Worm (Caenorhabditis elegans) whole organism, mixed stage, embryonic: ENCODE data around the gene F38H4.6.

Experiments used
- M03D4.4 ChIP-seq: sonication (generic microtip); optimal IDR thresholded peaks from 2 replicates; lab custom pipeline; 2017; ENCODE audit warnings: mild to moderate bottlenecking, missing genetic modification characterization, missing compliant biosample characterization
- bed-3 ChIP-seq: fragments of 200-800 bp; sonication (Bioruptor generic); optimal IDR thresholded peaks from 3 replicates; lab custom pipeline; 2018; ENCODE audit warnings: mild to moderate bottlenecking, missing genetic modification characterization, moderate library complexity, missing compliant biosample characterization
- blmp-1 ChIP-seq: fragments of 150-350 bp; optimal IDR thresholded peaks from 2 replicates; lab custom pipeline; 2014; ENCODE audit warnings: missing biosample characterization, missing genetic modification characterization
- ceh-39 ChIP-seq: fragments of 150-350 bp; optimal IDR thresholded peaks from 2 replicates; lab custom pipeline; 2014; ENCODE audit warnings: missing biosample characterization, missing genetic modification characterization
- ceh-43 ChIP-seq: fragments of 200-800 bp; sonication (Bioruptor generic); optimal IDR thresholded peaks from 2 replicates; lab custom pipeline; 2018; ENCODE audit warnings: mild to moderate bottlenecking, missing genetic modification characterization, moderate library complexity, missing compliant biosample characterization
- ceh-83 ChIP-seq: fragments of 200-800 bp; sonication (Bioruptor generic); optimal IDR thresholded peaks from 2 replicates; lab custom pipeline; 2018; ENCODE audit warnings: mild to moderate bottlenecking, missing genetic modification characterization, missing compliant biosample characterization
- ces-1 ChIP-seq: fragments of 150-350 bp; optimal IDR thresholded peaks from 2 replicates; lab custom pipeline; 2014; ENCODE audit warnings: missing biosample characterization, missing genetic modification reagents, missing genetic modification characterization
- cnd-1 ChIP-seq: fragments of 200-800 bp; sonication (Bioruptor generic); optimal IDR thresholded peaks from 2 replicates; lab custom pipeline; 2018; ENCODE audit warnings: mild to moderate bottlenecking, missing genetic modification characterization, missing compliant biosample characterization
- drap-1 ChIP-seq: fragments of 200-800 bp; sonication (Bioruptor generic); optimal IDR thresholded peaks from 3 replicates; lab custom pipeline; 2018; ENCODE audit warnings: mild to moderate bottlenecking, missing genetic modification characterization, missing compliant biosample characterization
- elt-1 ChIP-seq: sonication (generic microtip); optimal IDR thresholded peaks from 2 replicates; lab custom pipeline; 2017; ENCODE audit warnings: missing genetic modification characterization, mild to moderate bottlenecking, missing compliant biosample characterization, antibody characterized with exemption, moderate library complexity, borderline replicate concordance; ENCODE audit not compliant: insufficient read depth
- elt-3 ChIP-seq: fragments of 150-350 bp; optimal IDR thresholded peaks from 2 replicates; lab custom pipeline; 2014; ENCODE audit warnings: missing biosample characterization, missing genetic modification characterization
- flh-1 ChIP-seq: fragments of 200-800 bp; sonication (Bioruptor generic); optimal IDR thresholded peaks from 2 replicates; lab custom pipeline; 2018; ENCODE audit warnings: mild to moderate bottlenecking, missing genetic modification characterization, moderate library complexity, missing compliant biosample characterization
- ham-2 ChIP-seq: fragments of 200-800 bp; sonication (Bioruptor generic); optimal IDR thresholded peaks from 2 replicates; lab custom pipeline; 2018; ENCODE audit warnings: mild to moderate bottlenecking, missing genetic modification characterization, missing compliant biosample characterization
- hlh-1 ChIP-seq: fragments of 150-350 bp; optimal IDR thresholded peaks from 2 replicates; lab custom pipeline; 2014; ENCODE audit warnings: missing biosample characterization, missing genetic modification reagents, missing genetic modification characterization
- lin-13 ChIP-seq: fragments of 150-350 bp; optimal IDR thresholded peaks from 2 replicates; lab custom pipeline; 2014; ENCODE audit warnings: missing biosample characterization, missing genetic modification characterization
- lin-32 ChIP-seq: fragments of 200-800 bp; sonication (Bioruptor generic); optimal IDR thresholded peaks from 2 replicates; lab custom pipeline; 2018; ENCODE audit warnings: mild to moderate bottlenecking, missing genetic modification characterization, missing compliant biosample characterization
- lsy-2 ChIP-seq: fragments of 150-350 bp; optimal IDR thresholded peaks from 2 replicates; lab custom pipeline; 2014; ENCODE audit warnings: missing biosample characterization, missing genetic modification characterization
- mab-5 ChIP-seq: fragments of 150-350 bp; optimal IDR thresholded peaks from 2 replicates; lab custom pipeline; 2014; ENCODE audit warnings: missing biosample characterization, missing genetic modification characterization
- mep-1 ChIP-seq: fragments of 150-350 bp; optimal IDR thresholded peaks from 2 replicates; lab custom pipeline; 2017; ENCODE audit warnings: missing biosample characterization, missing genetic modification reagents, missing genetic modification characterization, inconsistent platforms
- mls-2 ChIP-seq: sonication (generic microtip); optimal IDR thresholded peaks from 2 replicates; lab custom pipeline; 2016; ENCODE audit warnings: mild to moderate bottlenecking, missing genetic modification characterization, moderate library complexity, missing compliant biosample characterization
- nhr-12 ChIP-seq: fragments of 150-350 bp; optimal IDR thresholded peaks from 2 replicates; lab custom pipeline; 2014; ENCODE audit warnings: missing biosample characterization, missing genetic modification characterization
- nhr-2 ChIP-seq: fragments of 150-350 bp; optimal IDR thresholded peaks from 2 replicates; lab custom pipeline; 2014; ENCODE audit warnings: missing biosample characterization, missing genetic modification characterization
- nhr-237 ChIP-seq: fragments of 150-350 bp; optimal IDR thresholded peaks from 2 replicates; lab custom pipeline; 2014; ENCODE audit warnings: missing biosample characterization, missing genetic modification characterization
- nhr-28 ChIP-seq: fragments of 150-350 bp; optimal IDR thresholded peaks from 2 replicates; lab custom pipeline; 2014; ENCODE audit warnings: missing biosample characterization, missing genetic modification characterization
- nhr-76 ChIP-seq: sonication (generic microtip); optimal IDR thresholded peaks from 2 replicates; lab custom pipeline; 2017; ENCODE audit warnings: missing biosample characterization, missing genetic modification characterization
- pha-4 ChIP-seq: fragments of 150-350 bp; optimal IDR thresholded peaks from 2 replicates; lab custom pipeline; 2018; ENCODE audit warnings: missing biosample characterization, missing genetic modification reagents, missing genetic modification characterization
- sem-2 ChIP-seq: fragments of 200-800 bp; sonication (Bioruptor generic); optimal IDR thresholded peaks from 2 replicates; lab custom pipeline; 2018; ENCODE audit warnings: mild to moderate bottlenecking, missing genetic modification characterization, missing compliant biosample characterization
- snpc-4 ChIP-seq: fragments of 150-350 bp; optimal IDR thresholded peaks from 2 replicates; lab custom pipeline; 2014; ENCODE audit warnings: missing biosample characterization, missing genetic modification characterization
- sptf-1 ChIP-seq: sonication (generic microtip); optimal IDR thresholded peaks from 2 replicates; lab custom pipeline; 2017; ENCODE audit warnings: mild to moderate bottlenecking, missing genetic modification characterization, moderate library complexity, missing compliant biosample characterization
- tbx-8 ChIP-seq: fragments of 200-800 bp; sonication (Bioruptor generic); optimal IDR thresholded peaks from 2 replicates; lab custom pipeline; 2018; ENCODE audit warnings: mild to moderate bottlenecking, missing genetic modification characterization, moderate library complexity, missing compliant biosample characterization
- unc-120 ChIP-seq: sonication (generic microtip); optimal IDR thresholded peaks from 2 replicates; lab custom pipeline; 2017; ENCODE audit warnings: missing genetic modification characterization, missing compliant biosample characterization; ENCODE audit not compliant: poor library complexity, severe bottlenecking
- unc-39 ChIP-seq: fragments of 150-350 bp; optimal IDR thresholded peaks from 2 replicates; lab custom pipeline; 2014; ENCODE audit warnings: missing biosample characterization, missing genetic modification characterization
- unc-62 ChIP-seq: fragments of 150-350 bp; optimal IDR thresholded peaks from 2 replicates; lab custom pipeline; 2014; ENCODE audit warnings: missing biosample characterization, missing genetic modification reagents, missing genetic modification characterization
- zip-8 ChIP-seq: fragments of 150-350 bp; optimal IDR thresholded peaks from 2 replicates; lab custom pipeline; 2014; ENCODE audit warnings: missing biosample characterization, missing genetic modification characterization
- ztf-11 ChIP-seq: fragments of 150-350 bp; optimal IDR thresholded peaks from 2 replicates; lab custom pipeline; 2014; ENCODE audit warnings: missing biosample characterization, missing genetic modification characterization

Gene F38H4.6

ce11 chrIV:11822454-11822853, 25.2 kb downstream of the F38H4.6 start:
- TF ChIP-seq snpc-4 (tag; lab: Kevin White, UChicago) (no peak), lsy-2 (tag; lab: Kevin White, UChicago) (peak; percentile 39), ceh-83 (GFP tag; lab: Kevin White, UChicago) (no peak), M03D4.4 (tag; lab: Kevin White, UChicago) (no peak), nhr-76 (tag; lab: Kevin White, UChicago) (no peak), nhr-237 (tag; lab: Kevin White, UChicago) (peak; percentile 18), nhr-12 (no peak), unc-39 (tag; lab: Kevin White, UChicago) (no peak), nhr-28 (no peak), lin-32 (GFP tag; lab: Kevin White, UChicago) (no peak), elt-1 (tag; lab: Kevin White, UChicago) (no peak), sem-2 (GFP tag; lab: Kevin White, UChicago) (no peak), nhr-2 (tag; lab: Kevin White, UChicago) (no peak), sptf-1 (tag; lab: Kevin White, UChicago) (no peak), bed-3 (GFP tag; lab: Kevin White, UChicago) (no peak), pha-4 (no peak), zip-8 (tag; lab: Kevin White, UChicago) (no peak), elt-3 (no peak), unc-120 (no peak), lin-13 (tag; lab: Kevin White, UChicago) (peak; percentile 46), ham-2 (no peak), mep-1 (peak; percentile 78), tbx-8 (no peak), flh-1 (GFP tag; lab: Kevin White, UChicago) (no peak), blmp-1 (no peak), ztf-11 (tag; lab: Kevin White, UChicago) (no peak), ceh-39 (tag; lab: Kevin White, UChicago) (no peak), unc-62 (GFP tag; lab: Kevin White, UChicago) (no peak)

- TF ChIP-seq ceh-39 (tag; lab: Kevin White, UChicago) (no peak), ceh-83 (GFP tag; lab: Kevin White, UChicago) (no peak), blmp-1 (no peak), drap-1 (no peak), ceh-43 (GFP tag; lab: Kevin White, UChicago) (no peak), snpc-4 (tag; lab: Kevin White, UChicago) (no peak), nhr-12 (no peak), unc-39 (tag; lab: Kevin White, UChicago) (no peak), ham-2 (no peak), mep-1 (no peak), nhr-237 (tag; lab: Kevin White, UChicago) (no peak), cnd-1 (tag; lab: Kevin White, UChicago) (peak; percentile 49), hlh-1 (tag; lab: Kevin White, UChicago) (no peak), lsy-2 (tag; lab: Kevin White, UChicago) (peak; percentile 28), nhr-28 (no peak), nhr-76 (tag; lab: Kevin White, UChicago) (no peak), mab-5 (tag; lab: Kevin White, UChicago) (no peak), nhr-2 (tag; lab: Kevin White, UChicago) (no peak), lin-13 (tag; lab: Kevin White, UChicago) (no peak), flh-1 (GFP tag; lab: Kevin White, UChicago) (no peak), pha-4 (no peak), ces-1 (GFP tag; lab: Kevin White, UChicago) (peak; percentile 81), sptf-1 (tag; lab: Kevin White, UChicago) (peak; percentile 29), elt-1 (tag; lab: Kevin White, UChicago) (no peak), ztf-11 (tag; lab: Kevin White, UChicago) (no peak), zip-8 (tag; lab: Kevin White, UChicago) (no peak), tbx-8 (no peak), mls-2 (tag; lab: Kevin White, UChicago) (peak; percentile 75), elt-3 (no peak), lin-32 (GFP tag; lab: Kevin White, UChicago) (no peak), sem-2 (GFP tag; lab: Kevin White, UChicago) (no peak), bed-3 (GFP tag; lab: Kevin White, UChicago) (no peak), M03D4.4 (tag; lab: Kevin White, UChicago) (no peak), unc-62 (GFP tag; lab: Kevin White, UChicago) (peak; percentile 9), unc-120 (peak; percentile 73)
These were observed 25.9 kb downstream of the F38H4.6 start, which contains the start of the genes par-5 and M117.3 for ce11 chrIV:11821591-11822361. par-5 (minus strand) TSS chrIV:11821924. M117.3 (plus strand) TSS chrIV:11822206.
